Worm (Caenorhabditis elegans) whole organism, L4/young adult: ENCODE data around the gene T04B2.7.

Source experiments
- W03F9.2 ChIP-seq: fragments of 150-350 bp; optimal IDR thresholded peaks from 2 replicates; lab custom pipeline; 2014; ENCODE audit warnings: missing biosample characterization, missing genetic modification characterization
- him-1 ChIP-seq: sonication (generic microtip); optimal IDR thresholded peaks from 2 replicates; lab custom pipeline; 2016; ENCODE audit warnings: missing genotype, missing genetic modification reagents, missing genetic modification characterization, missing compliant biosample characterization

DNA sequence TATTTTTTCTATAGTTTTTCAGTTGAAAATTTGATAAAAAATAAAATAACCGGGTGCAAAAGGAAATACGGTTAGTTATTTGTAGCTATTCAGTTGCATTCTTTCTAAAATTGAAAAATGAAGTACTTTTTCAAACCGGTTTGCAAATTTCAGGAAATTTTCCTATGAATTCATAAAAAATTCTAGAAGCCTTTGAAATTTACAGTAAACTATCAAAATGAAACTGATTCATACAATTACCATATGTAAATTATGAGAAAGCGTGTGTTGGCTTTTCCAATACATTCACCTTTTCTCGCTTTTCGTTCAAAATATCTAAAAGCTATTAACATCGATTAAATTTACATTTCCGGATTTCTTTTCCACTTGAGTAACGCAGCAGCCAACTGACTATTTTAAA lies 39.1 kb downstream of the T04B2.7 start, which contains the start of gene ent-7:
- TF ChIP-seq him-1 (no peak), W03F9.2 (tag; lab: Kevin White, UChicago) (no peak)
